Worm (Caenorhabditis elegans) whole organism, late embryonic: Measurements from ENCODE around the gene VZK822L.2.

Experiments used
- C38D4.7 ChIP-seq: fragments of 200-800 bp; sonication (Bioruptor generic); optimal IDR thresholded peaks from 2 replicates; lab custom pipeline; 2018; ENCODE audit warnings: mild to moderate bottlenecking, missing genetic modification characterization, moderate library complexity, missing compliant biosample characterization
- K02D7.2 ChIP-seq: sonication (generic microtip); optimal IDR thresholded peaks from 2 replicates; lab custom pipeline; 2017; ENCODE audit warnings: mild to moderate bottlenecking, missing genetic modification characterization, missing compliant biosample characterization
- K09A11.1 ChIP-seq: sonication (generic microtip); optimal IDR thresholded peaks from 2 replicates; lab custom pipeline; 2017; ENCODE audit warnings: antibody characterized with exemption, mild to moderate bottlenecking, missing genetic modification characterization, missing compliant biosample characterization; ENCODE audit not compliant: insufficient read depth
- T23F11.4 ChIP-seq: fragments of 200-800 bp; sonication (Bioruptor generic); optimal IDR thresholded peaks from 2 replicates; lab custom pipeline; 2018; ENCODE audit warnings: mild to moderate bottlenecking, missing genetic modification characterization, missing compliant biosample characterization
- Y22D7AL.16 ChIP-seq: sonication (generic microtip); optimal IDR thresholded peaks from 2 replicates; lab custom pipeline; 2016; ENCODE audit warnings: missing genetic modification characterization, missing compliant biosample characterization
- ahr-1 ChIP-seq: sonication (generic microtip); optimal IDR thresholded peaks from 2 replicates; lab custom pipeline; 2016; ENCODE audit warnings: missing genetic modification characterization, missing compliant biosample characterization
- ama-1 ChIP-seq: fragments of 150-350 bp; optimal IDR thresholded peaks from 2 replicates; lab custom pipeline; 2014
- ceh-18 ChIP-seq: sonication (generic microtip); optimal IDR thresholded peaks from 2 replicates; lab custom pipeline; 2016; ENCODE audit warnings: missing genetic modification characterization, missing compliant biosample characterization
- ceh-2 ChIP-seq: sonication (generic microtip); optimal IDR thresholded peaks from 2 replicates; lab custom pipeline; 2016; ENCODE audit warnings: missing genotype, missing genetic modification characterization, missing compliant biosample characterization
- ceh-30 ChIP-seq: fragments of 150-350 bp; optimal IDR thresholded peaks from 2 replicates; lab custom pipeline; 2014; ENCODE audit warnings: missing biosample characterization, missing genetic modification characterization
- ceh-45 ChIP-seq: fragments of 200-800 bp; sonication (Bioruptor generic); IDR thresholded peaks from 2 replicates; pipeline ENCODE4 v1.3.6; 2022; ENCODE audit warnings: missing genetic modification reagents, missing genetic modification characterization, missing compliant biosample characterization
- ceh-6 ChIP-seq: fragments of 200-800 bp; sonication (Bioruptor generic); optimal IDR thresholded peaks from 2 replicates; lab custom pipeline; 2018; ENCODE audit warnings: mild to moderate bottlenecking, missing genetic modification characterization, missing compliant biosample characterization
- che-1 ChIP-seq: sonication (generic microtip); optimal IDR thresholded peaks from 2 replicates; lab custom pipeline; 2016; ENCODE audit warnings: mild to moderate bottlenecking, missing genetic modification characterization, missing compliant biosample characterization
- elt-2 ChIP-seq: sonication (generic microtip); optimal IDR thresholded peaks from 2 replicates; lab custom pipeline; 2016; ENCODE audit warnings: missing genetic modification reagents, missing genetic modification characterization, missing compliant biosample characterization
- ets-4 ChIP-seq: sonication (generic microtip); optimal IDR thresholded peaks from 2 replicates; lab custom pipeline; 2016; ENCODE audit warnings: missing genetic modification characterization, missing compliant biosample characterization
- fax-1 ChIP-seq: sonication (generic microtip); optimal IDR thresholded peaks from 2 replicates; lab custom pipeline; 2016; ENCODE audit warnings: missing genotype, missing genetic modification characterization, missing compliant biosample characterization
- fkh-10 ChIP-seq: fragments of 150-350 bp; optimal IDR thresholded peaks from 2 replicates; lab custom pipeline; 2014; ENCODE audit warnings: missing biosample characterization, missing genetic modification reagents, missing genetic modification characterization
- fkh-6 ChIP-seq: sonication (generic microtip); optimal IDR thresholded peaks from 2 replicates; lab custom pipeline; 2016; ENCODE audit warnings: missing genetic modification characterization, missing compliant biosample characterization
- hlh-30 ChIP-seq: sonication (generic microtip); optimal IDR thresholded peaks from 2 replicates; lab custom pipeline; 2017; ENCODE audit warnings: antibody characterized with exemption, missing genetic modification characterization, missing compliant biosample characterization; ENCODE audit not compliant: insufficient read depth
- lin-11 ChIP-seq: fragments of 200-800 bp; sonication (Bioruptor generic); optimal IDR thresholded peaks from 2 replicates; lab custom pipeline; 2018; ENCODE audit warnings: mild to moderate bottlenecking, missing genetic modification characterization, missing compliant biosample characterization
- madf-2 ChIP-seq: sonication (generic microtip); optimal IDR thresholded peaks from 2 replicates; lab custom pipeline; 2017; ENCODE audit warnings: missing genetic modification characterization, missing compliant biosample characterization
- mec-3 ChIP-seq: sonication (generic microtip); optimal IDR thresholded peaks from 2 replicates; lab custom pipeline; 2016; ENCODE audit warnings: borderline replicate concordance, missing genetic modification characterization, missing compliant biosample characterization
- nfya-1 ChIP-seq: sonication (generic microtip); optimal IDR thresholded peaks from 2 replicates; lab custom pipeline; 2017; ENCODE audit warnings: missing genetic modification characterization, mild to moderate bottlenecking, missing compliant biosample characterization, antibody characterized with exemption, moderate library complexity
- nhr-232 ChIP-seq: sonication (generic microtip); optimal IDR thresholded peaks from 2 replicates; lab custom pipeline; 2016; ENCODE audit warnings: missing genetic modification characterization, missing compliant biosample characterization
- pag-3 ChIP-seq: sonication (generic microtip); optimal IDR thresholded peaks from 2 replicates; lab custom pipeline; 2016; ENCODE audit warnings: missing compliant biosample characterization, missing genetic modification characterization, borderline replicate concordance
- pat-9 ChIP-seq: fragments of 200-800 bp; sonication (Bioruptor generic); optimal IDR thresholded peaks from 2 replicates; lab custom pipeline; 2018; ENCODE audit warnings: mild to moderate bottlenecking, missing genetic modification characterization, moderate library complexity, missing compliant biosample characterization
- sox-2 ChIP-seq: fragments of 200-800 bp; sonication (Bioruptor generic); IDR thresholded peaks from 2 replicates; pipeline ENCODE4 v1.3.6; 2022; ENCODE audit warnings: missing genetic modification reagents, missing genetic modification characterization, missing compliant biosample characterization
- sox-4 ChIP-seq: sonication (generic microtip); optimal IDR thresholded peaks from 2 replicates; lab custom pipeline; 2017; ENCODE audit warnings: mild to moderate bottlenecking, missing genetic modification characterization, inconsistent platforms, missing compliant biosample characterization
- syd-9 ChIP-seq: sonication (generic microtip); optimal IDR thresholded peaks from 2 replicates; lab custom pipeline; 2016; ENCODE audit warnings: mild to moderate bottlenecking, missing genetic modification characterization, moderate library complexity, missing compliant biosample characterization
- ttx-3 ChIP-seq: sonication (generic microtip); optimal IDR thresholded peaks from 2 replicates; lab custom pipeline; 2016; ENCODE audit warnings: missing genetic modification reagents, missing genetic modification characterization, missing compliant biosample characterization
- ztf-16 ChIP-seq: sonication (generic microtip); optimal IDR thresholded peaks from 2 replicates; lab custom pipeline; 2017; ENCODE audit warnings: missing genetic modification characterization, missing compliant biosample characterization

Gene VZK822L.2

ce11 chrIV:11908733-11909132, 3.1 kb upstream of the VZK822L.2 start:
- TF ChIP-seq pat-9 (tag; lab: Kevin White, UChicago) (no peak), hlh-30 (tag; lab: Kevin White, UChicago) (no peak)

- no peak for TF ChIP-seq hlh-30 (tag; lab: Kevin White, UChicago)
- no peak for TF ChIP-seq ceh-30 (tag; lab: Kevin White, UChicago)
- no peak for TF ChIP-seq ceh-2 (tag; lab: Kevin White, UChicago)
- no peak for TF ChIP-seq nfya-1 (tag; lab: Kevin White, UChicago)
- no peak for TF ChIP-seq ets-4
- no peak for TF ChIP-seq K09A11.1 (tag; lab: Kevin White, UChicago)
- TF ChIP-seq che-1 (tag; lab: Kevin White, UChicago), result no peak
- TF ChIP-seq ahr-1 (tag; lab: Kevin White, UChicago), result no peak
- no peak for TF ChIP-seq lin-11 (tag; lab: Kevin White, UChicago)
- no peak for TF ChIP-seq ceh-6
- no peak for TF ChIP-seq sox-2 (GFP tag; lab: Robert Waterston, UW)
- TF ChIP-seq fkh-10 (GFP tag; lab: Kevin White, UChicago), result no peak
- TF ChIP-seq ztf-16, result no peak
Measured at ce11 chrIV:11913295-11913940, 1.6 kb downstream of the VZK822L.2 start.

DNA sequence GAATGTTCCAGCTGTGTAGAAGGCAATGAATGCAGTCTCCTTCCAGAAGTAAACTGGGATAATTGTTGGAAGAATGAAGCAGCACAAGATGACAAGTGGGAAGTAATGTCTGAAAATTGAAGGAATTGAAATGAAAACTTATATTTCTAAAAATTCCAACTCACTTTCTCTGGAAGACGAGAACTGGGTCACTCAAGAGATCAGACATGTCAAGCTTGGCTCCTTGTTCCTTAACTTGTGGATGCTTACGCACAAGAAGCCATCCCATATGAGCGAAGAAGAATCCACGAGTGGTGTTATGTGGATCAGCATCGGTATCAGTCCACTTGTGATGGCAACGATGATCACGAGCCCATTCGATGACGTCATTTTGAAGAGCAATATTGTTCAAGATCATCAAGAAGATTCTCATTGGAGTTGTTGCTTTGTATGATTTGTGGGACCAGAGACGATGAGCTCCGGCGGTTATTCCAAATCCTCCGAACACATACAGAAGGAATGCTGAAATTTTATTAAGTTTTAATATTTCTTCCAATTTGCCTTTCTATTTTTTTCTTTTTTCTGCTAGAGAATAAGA, 2.5 kb downstream of the VZK822L.2 start:
- TF ChIP-seq sox-2 (GFP tag; lab: Robert Waterston, UW), result no peak
- no peak for TF ChIP-seq pag-3
- TF ChIP-seq K02D7.2 (tag; lab: Kevin White, UChicago), result no peak
- TF ChIP-seq syd-9, result no peak
- TF ChIP-seq Y22D7AL.16 (tag; lab: Kevin White, UChicago), result no peak

- TF ChIP-seq C38D4.7 (GFP tag; lab: Kevin White, UChicago), result no peak
- no peak for TF ChIP-seq madf-2 (tag; lab: Kevin White, UChicago)
- peak; percentile 31 for TF ChIP-seq elt-2 (tag; lab: Kevin White, UChicago)
- no peak for TF ChIP-seq ztf-16
Measured at ce11 chrIV:11914837-11915737, 3.3 kb downstream of the VZK822L.2 start, which contains the start of gene fat-6. TSS of gene fat-6 (minus strand) at chrIV:11915687.

DNA sequence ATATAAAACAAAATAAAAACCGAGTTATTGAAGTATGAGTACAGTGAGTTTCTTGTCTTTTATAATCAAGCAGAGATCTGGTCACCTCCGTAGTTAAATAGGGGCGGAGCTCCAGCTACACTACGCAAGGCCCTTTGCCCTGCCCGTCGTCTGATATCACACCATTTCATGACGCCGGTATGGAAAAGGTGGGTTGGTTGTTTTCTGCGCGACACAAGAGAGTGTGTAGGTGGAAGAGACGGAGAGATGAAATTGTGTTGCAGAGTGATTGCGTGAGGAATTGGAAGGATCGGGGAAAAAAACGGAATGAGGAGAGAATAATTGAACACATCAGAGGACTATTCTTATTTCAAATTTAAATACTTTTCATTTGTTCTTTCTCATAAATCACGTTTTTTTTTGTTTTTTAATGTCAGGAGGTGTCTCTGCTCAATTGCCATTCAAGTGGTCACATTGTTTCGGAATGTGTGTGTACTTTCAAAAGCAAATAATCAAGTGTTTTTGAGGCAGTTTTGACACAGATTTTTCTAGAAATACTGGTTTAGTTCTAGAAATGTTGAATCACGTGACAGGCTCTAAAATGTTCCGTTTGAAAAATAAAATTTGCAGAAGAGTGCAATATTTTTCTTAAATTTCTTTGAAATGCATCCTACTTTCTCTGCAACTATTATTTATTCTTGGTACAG, 4.1 kb downstream of the VZK822L.2 start, which contains the start of gene ZK822.9:
ZK822.9 (plus strand) TSS at position 180 of the 686 bp plus-strand sequence.
- no peak for TF ChIP-seq nhr-232 (tag; lab: Kevin White, UChicago)
- TF ChIP-seq hlh-30 (tag; lab: Kevin White, UChicago), result peak; percentile 35

DNA sequence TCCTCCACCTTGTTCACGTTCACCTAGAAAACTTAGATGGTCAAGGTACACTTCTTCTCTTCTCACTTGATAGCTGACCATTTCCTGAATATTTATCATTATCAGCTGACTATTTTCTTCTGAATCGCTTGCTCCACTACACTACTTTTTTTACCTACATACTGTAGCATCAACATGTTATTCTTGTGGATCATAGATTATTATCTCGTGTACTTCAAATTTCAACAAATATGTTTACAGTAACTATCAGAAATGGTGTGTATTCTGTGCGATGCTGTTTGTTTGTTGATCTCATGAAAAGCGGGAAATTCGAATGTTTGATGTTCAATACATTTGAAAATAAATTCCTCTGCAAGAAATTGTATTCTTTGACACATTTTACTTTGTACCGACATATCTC, 5.1 kb downstream of the VZK822L.2 start, which contains the start of gene ZK822.10:
ZK822.10 (plus strand) TSS at position 231 of the 400 bp plus-strand sequence.
- TF ChIP-seq T23F11.4 (GFP tag; lab: Kevin White, UChicago) (no peak), ceh-45 (GFP tag; lab: Robert Waterston, UW) (no peak), mec-3 (tag; lab: Kevin White, UChicago) (no peak), ceh-18 (no peak), fax-1 (tag; lab: Kevin White, UChicago) (no peak), sox-4 (tag; lab: Kevin White, UChicago) (no peak), fkh-6 (tag; lab: Kevin White, UChicago) (no peak), fkh-10 (GFP tag; lab: Kevin White, UChicago) (no peak), ama-1 (lab: Kevin White, UChicago) (no peak), ttx-3 (no peak)
